Worm (Caenorhabditis elegans) whole organism, L2 larva: ENCODE results near the gene T21E8.6.
A peak's percentile ranks its signal among the peaks of the same experiment; 100 is the strongest.

Experiments used
- C34F6.9 ChIP-seq: fragments of 150-350 bp; optimal IDR thresholded peaks from 2 replicates; lab custom pipeline; 2014; ENCODE audit warnings: missing biosample characterization, missing genetic modification characterization
- F13H6.1 ChIP-seq: sonication (generic microtip); optimal IDR thresholded peaks from 2 replicates; lab custom pipeline; 2016; ENCODE audit warnings: missing genetic modification characterization, missing compliant biosample characterization
- R02D3.7 ChIP-seq: fragments of 150-350 bp; optimal IDR thresholded peaks from 2 replicates; lab custom pipeline; 2014; ENCODE audit warnings: missing biosample characterization, missing genetic modification characterization
- Y55F3AM.14 ChIP-seq: fragments of 200-800 bp; sonication (Bioruptor generic); optimal IDR thresholded peaks from 2 replicates; lab custom pipeline; 2018; ENCODE audit warnings: mild to moderate bottlenecking, missing genetic modification characterization, missing compliant biosample characterization
- ZK546.5 ChIP-seq: sonication (generic microtip); optimal IDR thresholded peaks from 2 replicates; lab custom pipeline; 2017; ENCODE audit warnings: missing biosample characterization, missing genetic modification characterization
- alr-1 ChIP-seq: fragments of 150-350 bp; optimal IDR thresholded peaks from 2 replicates; lab custom pipeline; 2014; ENCODE audit warnings: missing biosample characterization, missing genetic modification characterization
- aly-2 ChIP-seq: fragments of 150-350 bp; optimal IDR thresholded peaks from 2 replicates; lab custom pipeline; 2014; ENCODE audit warnings: missing biosample characterization, missing genetic modification characterization
- blmp-1 ChIP-seq: sonication (generic microtip); optimal IDR thresholded peaks from 2 replicates; lab custom pipeline; 2017; ENCODE audit warnings: missing genetic modification characterization, mild to moderate bottlenecking, missing compliant biosample characterization, antibody characterized with exemption, moderate library complexity; ENCODE audit not compliant: insufficient read depth
- ceh-82 ChIP-seq: fragments of 150-350 bp; optimal IDR thresholded peaks from 2 replicates; lab custom pipeline; 2014; ENCODE audit warnings: missing biosample characterization, missing genetic modification characterization
- crh-2 ChIP-seq: sonication (generic microtip); optimal IDR thresholded peaks from 2 replicates; lab custom pipeline; 2017; ENCODE audit warnings: missing biosample characterization, missing genetic modification characterization
- dmd-4 ChIP-seq: sonication (generic microtip); optimal IDR thresholded peaks from 2 replicates; lab custom pipeline; 2017; ENCODE audit warnings: missing biosample characterization, missing genetic modification characterization
- egl-27 ChIP-seq: sonication (generic microtip); optimal IDR thresholded peaks from 3 replicates; lab custom pipeline; 2017; ENCODE audit warnings: missing biosample characterization, missing genetic modification reagents, missing genetic modification characterization
- elt-1 ChIP-seq: fragments of 150-350 bp; optimal IDR thresholded peaks from 2 replicates; lab custom pipeline; 2014; ENCODE audit warnings: missing biosample characterization, missing genetic modification characterization
- fos-1 ChIP-seq: fragments of 150-350 bp; optimal IDR thresholded peaks from 2 replicates; lab custom pipeline; 2014; ENCODE audit warnings: missing biosample characterization, missing genetic modification characterization
- gmeb-1 ChIP-seq: fragments of 150-350 bp; optimal IDR thresholded peaks from 2 replicates; lab custom pipeline; 2014; ENCODE audit warnings: missing biosample characterization, missing genetic modification characterization
- lsy-2 ChIP-seq, 2 experiments: fragments of 150-350 bp in 1 of 2; sonication (generic microtip) in 1 of 2; optimal IDR thresholded peaks; 2 replicates each; lab custom pipeline; 2014 to 2017; ENCODE audit warnings: missing biosample characterization in 2 of 2, missing genetic modification characterization in 2 of 2
- mab-5 ChIP-seq: fragments of 150-350 bp; optimal IDR thresholded peaks from 2 replicates; lab custom pipeline; 2014; ENCODE audit warnings: missing biosample characterization, missing genetic modification characterization
- mdl-1 ChIP-seq, 2 experiments: fragments of 150-350 bp in 1 of 2; sonication (generic microtip) in 1 of 2; optimal IDR thresholded peaks; 2 replicates each; lab custom pipeline; 2017; ENCODE audit warnings: missing biosample characterization in 2 of 2, missing genetic modification characterization in 2 of 2
- nhr-10 ChIP-seq: sonication (generic microtip); optimal IDR thresholded peaks from 2 replicates; lab custom pipeline; 2017; ENCODE audit warnings: missing biosample characterization, missing genetic modification characterization
- nhr-11 ChIP-seq: fragments of 150-350 bp; optimal IDR thresholded peaks from 2 replicates; lab custom pipeline; 2014; ENCODE audit warnings: missing biosample characterization, missing genetic modification characterization
- nhr-129 ChIP-seq: fragments of 150-350 bp; optimal IDR thresholded peaks from 2 replicates; lab custom pipeline; 2014; ENCODE audit warnings: missing biosample characterization, missing genetic modification characterization
- nhr-21 ChIP-seq: fragments of 150-350 bp; optimal IDR thresholded peaks from 2 replicates; lab custom pipeline; 2014; ENCODE audit warnings: missing biosample characterization, missing genetic modification characterization
- nhr-23 ChIP-seq: fragments of 150-350 bp; optimal IDR thresholded peaks from 2 replicates; lab custom pipeline; 2014; ENCODE audit warnings: missing biosample characterization, missing genetic modification reagents, missing genetic modification characterization
- nhr-25 ChIP-seq: fragments of 150-350 bp; sonication (generic microtip); optimal IDR thresholded peaks from 3 replicates; lab custom pipeline; 2014; ENCODE audit warnings: missing biosample characterization, missing genetic modification characterization
- peb-1 ChIP-seq: fragments of 150-350 bp; optimal IDR thresholded peaks from 2 replicates; lab custom pipeline; 2014; ENCODE audit warnings: missing biosample characterization, missing genetic modification characterization
- skn-1 ChIP-seq: sonication (generic microtip); optimal IDR thresholded peaks from 2 replicates; lab custom pipeline; 2017; ENCODE audit warnings: missing biosample characterization, missing genetic modification characterization
- sma-3 ChIP-seq: sonication (generic microtip); optimal IDR thresholded peaks from 2 replicates; lab custom pipeline; 2016; ENCODE audit warnings: missing genetic modification reagents, missing genetic modification characterization, missing compliant biosample characterization
- sma-9 ChIP-seq, 2 experiments: fragments of 150-350 bp in 1 of 2; sonication (generic microtip) in 1 of 2; optimal IDR thresholded peaks; 2 replicates each; lab custom pipeline; 2014 to 2016; ENCODE audit warnings: missing genetic modification characterization in 2 of 2, mild to moderate bottlenecking in 1 of 2, missing biosample characterization in 1 of 2, missing compliant biosample characterization in 1 of 2, missing genetic modification reagents in 1 of 2, moderate library complexity in 1 of 2
- unc-55 ChIP-seq: fragments of 150-350 bp; sonication (generic microtip); optimal IDR thresholded peaks from 3 replicates; lab custom pipeline; 2014; ENCODE audit warnings: missing biosample characterization, missing genetic modification reagents, missing genetic modification characterization
- unc-62 ChIP-seq: fragments of 150-350 bp; optimal IDR thresholded peaks from 2 replicates; lab custom pipeline; 2014; ENCODE audit warnings: missing biosample characterization, missing genetic modification reagents, missing genetic modification characterization

The T21E8.6 gene

ce11 chrX:10900952-10901351, 18.9 kb downstream of the T21E8.6 start (continued):
- TF ChIP-seq R02D3.7 (tag; lab: Kevin White, UChicago) (no peak), elt-1 (tag; lab: Kevin White, UChicago) (no peak), Y55F3AM.14 (GFP tag; lab: Kevin White, UChicago) (no peak), blmp-1 (tag; lab: Kevin White, UChicago) (peak; percentile 15), nhr-23 (no peak), dmd-4 (tag; lab: Kevin White, UChicago) (no peak), alr-1 (tag; lab: Kevin White, UChicago) (no peak), peb-1 (tag; lab: Kevin White, UChicago) (no peak), skn-1 (tag; lab: Kevin White, UChicago) (no peak), fos-1 (tag; lab: Kevin White, UChicago) (peak; percentile 45), aly-2 (tag; lab: Kevin White, UChicago) (no peak), nhr-11 (no peak), crh-2 (tag; lab: Kevin White, UChicago) (peak; percentile 44), C34F6.9 (tag; lab: Kevin White, UChicago) (peak; percentile 88), sma-9 (GFP tag; optimal IDR thresholded peaks at IDR 0.05; lab: Kevin White, UChicago) (peak; percentile 88), sma-9 (tag; optimal IDR thresholded peaks at IDR 0.05; lab: Kevin White, UChicago) (no peak), ceh-82 (tag; lab: Kevin White, UChicago) (no peak), nhr-25 (tag; lab: Kevin White, UChicago) (peak; percentile 9)

- peak; percentile 84 for TF ChIP-seq fos-1 (tag; lab: Kevin White, UChicago)
- peak; percentile 75 for TF ChIP-seq crh-2 (tag; lab: Kevin White, UChicago)
- no peak for TF ChIP-seq skn-1 (tag; lab: Kevin White, UChicago)
- TF ChIP-seq unc-62 (GFP tag; lab: Kevin White, UChicago) = no peak
- TF ChIP-seq gmeb-1 (tag; lab: Kevin White, UChicago) = peak; percentile 26
- TF ChIP-seq nhr-25 (tag; lab: Kevin White, UChicago) = no peak
- TF ChIP-seq sma-3 (GFP tag; lab: Kevin White, UChicago) = peak; percentile 40
- TF ChIP-seq mdl-1 (tag; optimal IDR thresholded peaks at IDR 0.05; lab: Kevin White, UChicago) = peak in 1 of 2 experiments; percentile 33
- TF ChIP-seq unc-55 (GFP tag; lab: Kevin White, UChicago) = no peak
- peak; percentile 84 for TF ChIP-seq sma-9 (GFP tag; optimal IDR thresholded peaks at IDR 0.05; lab: Kevin White, UChicago)
- no peak for TF ChIP-seq sma-9 (tag; optimal IDR thresholded peaks at IDR 0.05; lab: Kevin White, UChicago)
- TF ChIP-seq R02D3.7 (tag; lab: Kevin White, UChicago) = no peak
These were observed 19.7 kb downstream of the T21E8.6 start for ce11 chrX:10901766-10902165.

- TF ChIP-seq fos-1 (tag; lab: Kevin White, UChicago) (peak; percentile 25), nhr-21 (tag; lab: Kevin White, UChicago) (peak; percentile 32), ZK546.5 (tag; lab: Kevin White, UChicago) (no peak)
These were observed 20.7 kb downstream of the T21E8.6 start, which contains the start of gene acbp-3 for ce11 chrX:10902723-10903322. acbp-3 (plus strand) TSS chrX:10903272.

- peak; percentile 35 for TF ChIP-seq sma-9 (GFP tag; optimal IDR thresholded peaks at IDR 0.05; lab: Kevin White, UChicago)
- TF ChIP-seq sma-9 (tag; optimal IDR thresholded peaks at IDR 0.05; lab: Kevin White, UChicago) = no peak
- no peak for TF ChIP-seq nhr-21 (tag; lab: Kevin White, UChicago)
- TF ChIP-seq unc-55 (GFP tag; lab: Kevin White, UChicago) = no peak
- peak; percentile 66 for TF ChIP-seq fos-1 (tag; lab: Kevin White, UChicago)
These were observed 21.3 kb downstream of the T21E8.6 start for ce11 chrX:10903416-10903815.

- TF ChIP-seq nhr-10 (no peak), mab-5 (peak; percentile 19)
These were observed 25.3 kb downstream of the T21E8.6 start for ce11 chrX:10907418-10907817.

ce11 chrX:10909661-10910060, 27.6 kb downstream of the T21E8.6 start:
- TF ChIP-seq F13H6.1 (tag; lab: Kevin White, UChicago) = peak; percentile 34
- peak in 1 of 2 experiments; percentile 35 for TF ChIP-seq lsy-2 (tag; optimal IDR thresholded peaks at IDR 0.05; lab: Kevin White, UChicago)
- no peak for TF ChIP-seq nhr-21 (tag; lab: Kevin White, UChicago)
- peak; percentile 68 for TF ChIP-seq nhr-129
- TF ChIP-seq sma-9 (GFP tag; optimal IDR thresholded peaks at IDR 0.05; lab: Kevin White, UChicago) = peak; percentile 13
- TF ChIP-seq sma-9 (tag; optimal IDR thresholded peaks at IDR 0.05; lab: Kevin White, UChicago) = no peak
- no peak for TF ChIP-seq egl-27 (tag; lab: Kevin White, UChicago)
